Worm (Caenorhabditis elegans) whole organism, L4/young adult: Measurements from ENCODE around the gene cdh-3.

ENCODE experiments used
- W03F9.2 ChIP-seq: fragments of 150-350 bp; optimal IDR thresholded peaks from 2 replicates; lab custom pipeline; 2014; ENCODE audit warnings: missing biosample characterization, missing genetic modification characterization
- dao-5 ChIP-seq: sonication (generic microtip); optimal IDR thresholded peaks from 2 replicates; lab custom pipeline; 2016; ENCODE audit warnings: missing genotype, missing genetic modification characterization, moderate library complexity, missing compliant biosample characterization
- him-1 ChIP-seq: sonication (generic microtip); optimal IDR thresholded peaks from 2 replicates; lab custom pipeline; 2016; ENCODE audit warnings: missing genotype, missing genetic modification reagents, missing genetic modification characterization, missing compliant biosample characterization

- TF ChIP-seq W03F9.2 (tag; lab: Kevin White, UChicago), result no peak
- no peak for TF ChIP-seq him-1
- no peak for TF ChIP-seq dao-5
Observed at ce11 chrIII:7736806-7737205, 17.4 kb downstream of the cdh-3 start.
